Fruit fly (Drosophila melanogaster): ENCODE measurements around the gene PTPMT1.

PTPMT1 gene

dm6 chr3R:23760219-23761018 is 2.3 kb downstream of the PTPMT1 start, which contains the start of gene SdhD (continued):
- TF ChIP-seq sc (optimal IDR thresholded peaks at IDR 0.05) (no peak), sc (GFP tag; optimal IDR thresholded peaks at IDR 0.05) (no peak), Dfd (GFP tag; optimal IDR thresholded peaks at IDR 0.05) (no peak), Sox102F (GFP tag; optimal IDR thresholded peaks at IDR 0.05) (no peak), CG8281 (tag; optimal IDR thresholded peaks at IDR 0.05) (no peak), wor (GFP tag; IDR thresholded peaks at IDR 0.05) (no peak), CG17359 (tag; optimal IDR thresholded peaks at IDR 0.05) (peak; percentile 17), vfl (GFP tag; optimal IDR thresholded peaks at IDR 0.05) (peak; percentile 53), Vsx1 (GFP tag; optimal IDR thresholded peaks at IDR 0.05) (peak; percentile 46), Bteb2 (GFP tag; optimal IDR thresholded peaks at IDR 0.05) (peak; percentile 15), sim (GFP tag; IDR thresholded peaks at IDR 0.05) (no peak), CG8924 (tag; optimal IDR thresholded peaks at IDR 0.05) (no peak), B-H1 (GFP tag; IDR thresholded peaks at IDR 0.05) (no peak), tap (tag; optimal IDR thresholded peaks at IDR 0.05) (no peak), Sry-β (GFP tag; optimal IDR thresholded peaks at IDR 0.05) (no peak), sna (GFP tag; IDR thresholded peaks at IDR 0.05; ENCODE audit: partially characterized antibody) (peak; percentile 44), CG16813 (GFP tag; IDR thresholded peaks at IDR 0.05; ENCODE audit: partially characterized antibody) (peak; percentile 12; the same call in 1 of the 3 replicates), CG12744 (GFP tag; optimal IDR thresholded peaks at IDR 0.05) (no peak), Elba2 (GFP tag; optimal IDR thresholded peaks at IDR 0.05) (peak; percentile 34), sug (tag; optimal IDR thresholded peaks at IDR 0.05) (peak; percentile 18), CG16779 (GFP tag; IDR thresholded peaks at IDR 0.05) (no peak), jumu (GFP tag; optimal IDR thresholded peaks at IDR 0.05) (peak; percentile 20), slp2 (GFP tag; optimal IDR thresholded peaks at IDR 0.05) (no peak), CG18599 (GFP tag; optimal IDR thresholded peaks at IDR 0.05) (peak; percentile 37), rib (GFP tag; IDR thresholded peaks at IDR 0.05) (no peak), CG7963 (GFP tag; IDR thresholded peaks at IDR 0.05; ENCODE audit: partially characterized antibody) (0 out of 3 replicates have a peak, but pooled peaks have one; percentile 54), CG9797 (GFP tag; optimal IDR thresholded peaks at IDR 0.05) (no peak), HLH3B (GFP tag; IDR thresholded peaks at IDR 0.05) (no peak), lab (GFP tag; optimal IDR thresholded peaks at IDR 0.05) (peak; percentile 50), CG17829 (tag; optimal IDR thresholded peaks at IDR 0.05) (peak; percentile 9), CG31388 (GFP tag; optimal IDR thresholded peaks at IDR 0.05) (no peak), zfh2 (GFP tag; optimal IDR thresholded peaks at IDR 0.05) (peak; percentile 53), CG3847 (GFP tag; IDR thresholded peaks at IDR 0.05) (0 out of 2 replicates have a peak, but pooled peaks have one; percentile 25), CG15011 (GFP tag; optimal IDR thresholded peaks at IDR 0.05) (no peak), CG17385 (GFP tag; optimal IDR thresholded peaks at IDR 0.05) (peak; percentile 13), grn (GFP tag; optimal IDR thresholded peaks at IDR 0.05) (no peak), MESR4 (GFP tag; optimal IDR thresholded peaks at IDR 0.05) (peak; percentile 80), z (GFP tag; IDR thresholded peaks at IDR 0.05) (no peak), yki (optimal IDR thresholded peaks at IDR 0.05) (no peak), slbo (GFP tag; IDR thresholded peaks at IDR 0.05) (peak; percentile 37; the same call in 1 of the 2 replicates), peb (GFP tag; IDR thresholded peaks at IDR 0.05) (no peak), ems (GFP tag; optimal IDR thresholded peaks at IDR 0.05) (peak; percentile 40), Ets97D (GFP tag; optimal IDR thresholded peaks at IDR 0.05) (peak; percentile 13), lov (optimal IDR thresholded peaks at IDR 0.05) (no peak), lov (GFP tag; IDR thresholded peaks at IDR 0.05) (no peak), CG3995 (GFP tag; optimal IDR thresholded peaks at IDR 0.05) (peak; percentile 31), abd-A (tag; optimal IDR thresholded peaks at IDR 0.05) (no peak), CG12942 (GFP tag; optimal IDR thresholded peaks at IDR 0.05) (no peak), Sry-δ (GFP tag; optimal IDR thresholded peaks at IDR 0.05) (peak; percentile 48), CG17912 (GFP tag; optimal IDR thresholded peaks at IDR 0.05) (no peak)
